Fruit fly (Drosophila melanogaster): ENCODE measurements around the gene Wnt4.

Gene Wnt4

DNA sequence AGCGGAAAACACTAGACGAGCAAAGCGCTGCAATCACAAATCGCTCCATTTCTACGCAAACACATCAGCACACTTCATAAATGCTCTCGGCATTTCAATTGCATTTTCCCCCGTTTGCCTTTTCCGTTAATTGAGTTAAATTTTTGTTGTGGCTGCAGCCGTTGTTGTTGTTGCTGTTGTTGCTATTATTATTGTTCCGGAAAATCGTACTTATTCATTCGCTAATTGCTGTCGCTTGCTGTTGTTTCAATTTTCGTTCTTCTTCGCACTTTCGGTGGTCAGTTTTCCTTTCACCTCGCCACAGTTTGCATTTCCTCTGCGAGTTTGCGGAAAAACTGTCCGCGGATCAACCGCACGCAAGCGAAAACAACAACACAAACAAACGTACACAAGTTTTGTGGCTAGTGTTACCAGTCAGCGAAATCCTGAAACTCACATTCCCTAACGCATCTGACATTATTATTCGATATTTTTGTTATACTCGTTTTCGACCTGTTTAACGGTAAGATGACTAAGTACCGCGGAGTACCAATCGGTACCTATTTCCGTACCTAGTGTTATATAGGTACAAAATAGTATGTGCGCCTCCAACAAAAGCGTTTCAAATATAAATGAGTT is 57.2 kb downstream of the Wnt4 start, which contains the start of gene CG13784 (continued):
- TF ChIP-seq CG1832 (GFP tag; optimal IDR thresholded peaks at IDR 0.05) (no peak), sim (GFP tag; IDR thresholded peaks at IDR 0.05) (no peak), psq (GFP tag; optimal IDR thresholded peaks at IDR 0.05) (no peak), lbe (GFP tag; optimal IDR thresholded peaks at IDR 0.05) (peak; percentile 23), bcd (GFP tag; optimal IDR thresholded peaks at IDR 0.05) (no peak), crp (GFP tag; optimal IDR thresholded peaks at IDR 0.05) (peak in 1 of 2 experiments; percentile 2), TFAM (GFP tag; optimal IDR thresholded peaks at IDR 0.05) (no peak), CG10267 (tag; optimal IDR thresholded peaks at IDR 0.05) (peak; percentile 67), pho (GFP tag; optimal IDR thresholded peaks at IDR 0.05) (peak; percentile 43), dan (GFP tag; IDR thresholded peaks at IDR 0.05) (no peak), CG7987 (GFP tag; optimal IDR thresholded peaks at IDR 0.05) (peak; percentile 41), hbn (GFP tag; IDR thresholded peaks at IDR 0.05; ENCODE audit: partially characterized antibody) (peak; percentile 51; the same call in 1 of the 2 replicates), CG8089 (GFP tag; optimal IDR thresholded peaks at IDR 0.05) (no peak), ftz-f1 (GFP tag; optimal IDR thresholded peaks at IDR 0.05) (no peak), CG7839 (tag; optimal IDR thresholded peaks at IDR 0.05) (peak; percentile 46), CG6813 (GFP tag; optimal IDR thresholded peaks at IDR 0.05) (peak; percentile 56), unpg (GFP tag; optimal IDR thresholded peaks at IDR 0.05) (peak; percentile 42), CG12299 (tag; optimal IDR thresholded peaks at IDR 0.05) (peak; percentile 45), B-H2 (GFP tag; optimal IDR thresholded peaks at IDR 0.05) (peak; percentile 57), CG10462 (GFP tag; optimal IDR thresholded peaks at IDR 0.05) (peak; percentile 65), hkb (optimal IDR thresholded peaks at IDR 0.05) (no peak), hkb (GFP tag; IDR thresholded peaks at IDR 0.05) (peak; percentile 38; the same call in 1 of the 2 replicates), Lhr (GFP tag; optimal IDR thresholded peaks at IDR 0.05) (peak; percentile 74), otp (GFP tag; IDR thresholded peaks at IDR 0.05) (no peak; the same call in 2 of the 3 replicates), CG3281 (GFP tag; optimal IDR thresholded peaks at IDR 0.05) (peak; percentile 41), CG7271 (tag; optimal IDR thresholded peaks at IDR 0.05) (no peak), HLH3B (GFP tag; IDR thresholded peaks at IDR 0.05) (no peak), Mad (GFP tag; optimal IDR thresholded peaks at IDR 0.05) (no peak), CG2875 (GFP tag; optimal IDR thresholded peaks at IDR 0.05) (peak; percentile 49), CG30403 (GFP tag; optimal IDR thresholded peaks at IDR 0.05) (no peak), lilli (GFP tag; optimal IDR thresholded peaks at IDR 0.05) (peak; percentile 53), NfI (GFP tag; optimal IDR thresholded peaks at IDR 0.05) (peak; percentile 27), CG12391 (tag; optimal IDR thresholded peaks at IDR 0.05) (peak; percentile 63), C15 (GFP tag; IDR thresholded peaks at IDR 0.05) (no peak), CG12659 (GFP tag; optimal IDR thresholded peaks at IDR 0.05) (peak; percentile 71), CG15269 (tag; optimal IDR thresholded peaks at IDR 0.05) (peak; percentile 51), Ravus (GFP tag; IDR thresholded peaks at IDR 0.05) (no peak), Oli (tag; optimal IDR thresholded peaks at IDR 0.05) (no peak), CG3995 (GFP tag; optimal IDR thresholded peaks at IDR 0.05) (peak; percentile 15), CG6254 (GFP tag; optimal IDR thresholded peaks at IDR 0.05) (no peak), HmgD (GFP tag; optimal IDR thresholded peaks at IDR 0.05) (peak; percentile 31), dm (GFP tag; optimal IDR thresholded peaks at IDR 0.05) (peak; percentile 5), scrt (GFP tag; optimal IDR thresholded peaks at IDR 0.05) (peak; percentile 34), schlank (tag; optimal IDR thresholded peaks at IDR 0.05) (no peak), CG2120 (GFP tag; optimal IDR thresholded peaks at IDR 0.05) (peak; percentile 55), CG13775 (GFP tag; optimal IDR thresholded peaks at IDR 0.05) (no peak), NFAT (GFP tag; IDR thresholded peaks at IDR 0.05) (no peak; the same call in 1 of the 2 replicates), Ets97D (GFP tag; optimal IDR thresholded peaks at IDR 0.05) (peak; percentile 44), org-1 (GFP tag; optimal IDR thresholded peaks at IDR 0.05) (no peak), CG15696 (tag; optimal IDR thresholded peaks at IDR 0.05) (peak; percentile 21)

Data from whole organism, embryonic.